Worm (Caenorhabditis elegans) whole organism, L4/young adult: ENCODE measurements around the gene ZK105.1.
A peak's percentile ranks its signal among the peaks of the same experiment; 100 is the strongest.

Source experiments
- W03F9.2 ChIP-seq: fragments of 150-350 bp; optimal IDR thresholded peaks from 2 replicates; lab custom pipeline; 2014; ENCODE audit warnings: missing biosample characterization, missing genetic modification characterization
- dao-5 ChIP-seq: sonication (generic microtip); optimal IDR thresholded peaks from 2 replicates; lab custom pipeline; 2016; ENCODE audit warnings: missing genotype, missing genetic modification characterization, moderate library complexity, missing compliant biosample characterization
- him-1 ChIP-seq: sonication (generic microtip); optimal IDR thresholded peaks from 2 replicates; lab custom pipeline; 2016; ENCODE audit warnings: missing genotype, missing genetic modification reagents, missing genetic modification characterization, missing compliant biosample characterization

Gene ZK105.1

ce11 chrV:7713072-7713471, 719 bp upstream of the ZK105.1 start, which contains the start of gene ZK105.13:
Gene ZK105.13 (minus strand): TSS chrV:7713172.
- TF ChIP-seq W03F9.2 (tag; lab: Kevin White, UChicago) (no peak), dao-5 (no peak), him-1 (tag; lab: Kevin White, UChicago) (no peak)

- TF ChIP-seq dao-5 (no peak), W03F9.2 (tag; lab: Kevin White, UChicago) (no peak)
These were observed 2.2 kb downstream of the ZK105.1 start, which contains the start of gene ZK105.12 for ce11 chrV:7716034-7716433. Gene ZK105.12 (minus strand): TSS chrV:7716134.

- TF ChIP-seq dao-5 (no peak), W03F9.2 (tag; lab: Kevin White, UChicago) (no peak), him-1 (tag; lab: Kevin White, UChicago) (no peak)
These were observed 3.8 kb downstream of the ZK105.1 start, which contains the start of gene ZK105.5 for ce11 chrV:7717629-7718028. Gene ZK105.5 (minus strand): TSS chrV:7717729.

- TF ChIP-seq him-1 (tag; lab: Kevin White, UChicago) (no peak), W03F9.2 (tag; lab: Kevin White, UChicago) (no peak), dao-5 (no peak)
These were observed 8.2 kb downstream of the ZK105.1 start, which contains the start of gene ZK105.14 for ce11 chrV:7721945-7722344. Gene ZK105.14 (minus strand): TSS chrV:7722045.

DNA sequence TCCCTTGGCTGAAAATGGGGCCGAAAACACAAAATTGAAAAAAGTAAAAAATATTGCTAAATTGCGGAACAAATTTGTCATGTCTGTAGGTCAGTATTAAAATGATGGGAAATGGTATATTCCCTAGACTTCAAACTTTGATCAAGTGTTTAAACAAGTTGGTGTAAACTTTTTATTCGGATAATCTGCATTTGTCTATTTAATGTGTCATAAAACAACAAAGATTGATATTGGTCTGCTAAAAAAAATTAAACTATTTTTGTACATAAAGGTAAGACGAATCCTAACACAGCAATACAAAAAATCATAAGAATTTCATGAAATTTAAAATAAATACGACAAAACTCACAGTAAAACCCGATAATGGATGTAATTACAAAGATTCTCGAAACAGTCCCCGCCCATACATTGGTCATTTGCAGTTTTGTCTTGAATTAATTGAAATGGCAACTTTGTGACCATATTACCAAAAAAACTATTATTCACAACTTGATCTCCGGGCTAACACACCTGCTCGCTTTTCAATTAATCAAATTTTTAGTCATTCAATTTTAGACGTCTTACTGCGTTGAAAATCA, 10.3 kb downstream of the ZK105.1 start, which contains the start of the genes ZK105.6 and ZK105.8:
Gene ZK105.6 (minus strand): TSS at position 101 of the 578 bp plus-strand sequence.
Gene ZK105.8 (plus strand): TSS at position 528 of the 578 bp plus-strand sequence.
- TF ChIP-seq W03F9.2 (tag; lab: Kevin White, UChicago), result no peak
- no peak for TF ChIP-seq him-1 (tag; lab: Kevin White, UChicago)
- TF ChIP-seq dao-5, result no peak

ce11 chrV:7726202-7726601, 12.4 kb downstream of the ZK105.1 start:
- TF ChIP-seq dao-5 (no peak), him-1 (tag; lab: Kevin White, UChicago) (no peak), W03F9.2 (tag; lab: Kevin White, UChicago) (no peak)

DNA sequence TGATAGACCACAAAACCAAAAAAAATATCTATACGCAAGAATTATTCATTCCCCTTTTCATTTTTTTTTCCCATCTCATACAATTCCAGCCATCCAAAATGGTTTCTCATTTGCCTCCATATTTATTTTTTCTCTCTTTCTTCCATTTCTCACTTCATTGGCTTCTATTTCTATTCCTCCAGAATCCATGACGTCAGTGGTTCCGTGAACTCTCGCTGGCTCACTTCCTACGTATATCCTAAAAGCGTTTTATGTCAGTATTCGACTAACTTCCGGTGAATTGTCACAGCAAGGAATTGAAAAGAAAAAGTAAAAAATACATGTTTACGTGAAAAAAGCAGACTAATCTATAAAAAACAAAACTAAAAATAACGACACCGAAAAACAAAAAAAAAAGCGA, 13.1 kb downstream of the ZK105.1 start:
- no peak for TF ChIP-seq W03F9.2 (tag; lab: Kevin White, UChicago)
- TF ChIP-seq him-1 (tag; lab: Kevin White, UChicago), result no peak

ce11 chrV:7728003-7728678, 14.3 kb downstream of the ZK105.1 start:
- TF ChIP-seq dao-5, result no peak
- no peak for TF ChIP-seq W03F9.2 (tag; lab: Kevin White, UChicago)
- TF ChIP-seq him-1 (tag; lab: Kevin White, UChicago), result peak; percentile 87

- TF ChIP-seq him-1 (tag; lab: Kevin White, UChicago), result no peak
- TF ChIP-seq W03F9.2 (tag; lab: Kevin White, UChicago), result no peak
- no peak for TF ChIP-seq dao-5
These were observed 14.9 kb downstream of the ZK105.1 start, which contains the start of gene Y97E10C.1 for ce11 chrV:7728679-7729027. Gene Y97E10C.1 (plus strand): TSS chrV:7728879.

- no peak for TF ChIP-seq dao-5
- no peak for TF ChIP-seq W03F9.2 (tag; lab: Kevin White, UChicago)
- TF ChIP-seq him-1 (tag; lab: Kevin White, UChicago), result no peak
These were observed 16.7 kb downstream of the ZK105.1 start for ce11 chrV:7730488-7730887.

DNA sequence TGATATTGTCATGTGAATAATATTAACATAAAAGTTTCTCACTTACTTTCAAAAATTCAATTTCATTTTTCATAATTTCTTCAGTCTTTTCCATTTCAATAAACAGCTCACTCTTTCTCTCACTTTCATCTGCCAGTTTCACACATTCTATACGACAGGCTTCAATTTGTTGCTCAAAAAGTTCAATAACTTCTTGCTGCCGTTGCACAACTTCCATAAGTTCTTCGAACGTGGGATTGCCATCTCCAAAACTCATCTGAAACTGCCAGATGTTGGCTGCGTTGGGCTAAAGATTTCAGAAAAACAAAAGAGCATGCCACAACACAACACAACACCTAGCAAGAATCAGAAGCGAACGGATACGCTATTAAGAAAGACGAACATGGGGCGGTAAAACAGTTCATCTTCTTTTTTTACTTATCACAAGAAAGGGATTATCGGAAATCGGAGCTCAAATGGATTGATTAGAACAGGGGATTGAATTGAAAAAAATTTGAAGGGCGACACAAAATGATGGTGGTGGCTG, 19.5 kb downstream of the ZK105.1 start:
- TF ChIP-seq W03F9.2 (tag; lab: Kevin White, UChicago), result no peak
- no peak for TF ChIP-seq him-1 (tag; lab: Kevin White, UChicago)
- no peak for TF ChIP-seq dao-5

DNA sequence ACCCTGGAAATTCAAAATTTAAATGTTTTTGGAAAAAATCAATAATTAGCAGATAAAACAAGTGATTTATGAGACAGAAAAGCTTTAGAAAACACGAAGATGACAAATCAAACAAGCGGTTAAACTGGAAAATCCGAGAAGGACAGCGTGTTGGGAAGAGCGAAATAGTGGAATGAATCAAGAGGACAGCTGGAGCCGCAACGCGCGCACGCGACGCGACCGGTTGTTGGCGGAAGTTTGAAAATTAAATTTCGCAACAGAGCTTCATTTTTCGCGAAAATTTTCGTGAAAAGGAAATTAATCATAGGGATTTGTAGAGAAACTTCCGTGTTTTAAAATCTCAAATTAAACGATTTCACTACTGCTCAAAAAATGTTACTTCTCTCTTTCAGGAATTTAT, 21.1 kb downstream of the ZK105.1 start, which contains the start of gene clic-1:
Gene clic-1 (minus strand): TSS at position 3 of the 400 bp plus-strand sequence.
- TF ChIP-seq dao-5 (no peak), W03F9.2 (tag; lab: Kevin White, UChicago) (no peak), him-1 (tag; lab: Kevin White, UChicago) (peak; percentile 29)

DNA sequence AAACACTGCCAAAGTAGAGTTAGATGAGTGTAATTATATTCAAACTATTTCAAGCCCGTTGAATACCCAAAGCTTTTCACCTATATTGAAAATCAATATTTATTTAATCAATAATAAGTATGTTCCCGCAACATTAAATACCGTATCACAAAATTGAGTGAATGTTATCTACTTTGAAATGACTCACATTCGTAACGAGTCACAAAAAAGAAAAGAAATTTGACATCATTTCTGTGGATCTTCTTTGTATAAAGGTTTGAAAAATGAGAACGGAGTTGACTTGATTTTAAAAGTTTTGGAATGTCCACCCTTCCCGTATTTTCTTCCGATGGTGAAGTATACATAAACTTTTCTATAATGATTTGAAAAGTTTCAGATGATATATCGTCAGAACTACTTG, 21.5 kb downstream of the ZK105.1 start, which contains the start of gene srr-10:
Gene srr-10 (plus strand): TSS at position 301 of the 400 bp plus-strand sequence.
- TF ChIP-seq dao-5 (no peak), W03F9.2 (tag; lab: Kevin White, UChicago) (no peak), him-1 (tag; lab: Kevin White, UChicago) (no peak)

DNA sequence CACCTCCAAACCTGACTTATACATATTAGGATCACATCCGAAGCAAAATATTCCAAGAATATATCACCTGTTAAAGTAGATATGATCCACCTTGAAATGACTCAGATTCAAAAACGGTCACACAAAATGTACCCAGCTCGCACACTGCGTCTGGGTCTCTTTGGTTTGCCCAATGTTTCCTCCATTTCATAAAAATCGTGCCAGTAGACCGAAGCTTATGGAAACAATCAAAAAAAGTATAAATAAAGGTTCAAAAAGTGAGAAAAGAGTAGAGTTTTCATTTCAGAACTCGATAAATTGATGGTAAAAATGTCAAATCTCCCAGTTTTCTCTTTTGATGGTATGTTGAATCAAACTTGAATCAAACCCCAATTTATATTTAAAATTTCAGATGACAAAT, 23.9 kb downstream of the ZK105.1 start, which contains the start of gene srr-9:
Gene srr-9 (plus strand): TSS at position 301 of the 400 bp plus-strand sequence.
- TF ChIP-seq W03F9.2 (tag; lab: Kevin White, UChicago) (no peak), dao-5 (no peak), him-1 (tag; lab: Kevin White, UChicago) (no peak)
